Fruit fly (Drosophila melanogaster) whole organism, embryonic: ENCODE data around the gene Oct-TyrR.

Experiments used
- BEAF-32 ChIP-seq: fragments of 200-800 bp; sonication (Bioruptor generic); optimal IDR thresholded peaks from 3 replicates; lab custom pipeline; 2017; ENCODE audit warnings: missing biosample characterization, missing genetic modification characterization, mild to moderate bottlenecking, moderate library complexity, missing genetic modification reagents
- CG11398 ChIP-seq: fragments of 200-800 bp; sonication (Bioruptor generic); optimal IDR thresholded peaks from 2 replicates; lab custom pipeline; 2016; ENCODE audit warnings: missing biosample characterization, missing genetic modification characterization
- CG14860 ChIP-seq: fragments of 200-800 bp; sonication (Bioruptor generic); IDR thresholded peaks from 3 replicates; pipeline ENCODE4 v1.3.6; 2022; ENCODE audit warnings: missing biosample characterization, missing genetic modification characterization; ENCODE audit not compliant: partially characterized antibody
- CG15514 ChIP-seq: fragments of 200-800 bp; sonication (Bioruptor generic); optimal IDR thresholded peaks from 3 replicates; lab custom pipeline; 2017; ENCODE audit warnings: missing biosample characterization, missing genetic modification characterization, mild to moderate bottlenecking, moderate library complexity, missing genetic modification reagents
- CG16813 ChIP-seq: fragments of 200-800 bp; sonication (Bioruptor generic); IDR thresholded peaks from 3 replicates; pipeline ENCODE4 v1.3.6; 2022; ENCODE audit warnings: missing biosample characterization, missing genetic modification characterization; ENCODE audit not compliant: partially characterized antibody
- CG17359 ChIP-seq: fragments of 200-800 bp; sonication (Bioruptor generic); optimal IDR thresholded peaks from 3 replicates; lab custom pipeline; 2018; ENCODE audit warnings: missing biosample characterization, mild to moderate bottlenecking, missing genetic modification characterization, moderate library complexity
- CG18011 ChIP-seq: fragments of 200-800 bp; sonication (Bioruptor generic); optimal IDR thresholded peaks from 2 replicates; lab custom pipeline; 2017; ENCODE audit warnings: missing biosample characterization, missing genetic modification characterization, mild to moderate bottlenecking, moderate library complexity, missing genotype
- CG2116 ChIP-seq: fragments of 200-800 bp; sonication (Bioruptor generic); optimal IDR thresholded peaks from 3 replicates; lab custom pipeline; 2018; ENCODE audit warnings: missing biosample characterization, mild to moderate bottlenecking, missing genetic modification characterization
- CG2120 ChIP-seq: fragments of 200-800 bp; sonication (Bioruptor generic); optimal IDR thresholded peaks from 3 replicates; lab custom pipeline; 2016; ENCODE audit warnings: missing biosample characterization, missing genetic modification characterization
- CG34376 ChIP-seq: fragments of 200-800 bp; sonication (Bioruptor generic); optimal IDR thresholded peaks from 2 replicates; lab custom pipeline; 2018; ENCODE audit warnings: missing biosample characterization, mild to moderate bottlenecking, missing genetic modification characterization
- CG4617 ChIP-seq: fragments of 200-800 bp; sonication (Bioruptor generic); optimal IDR thresholded peaks from 3 replicates; lab custom pipeline; 2016; ENCODE audit warnings: missing biosample characterization, missing genetic modification characterization, borderline replicate concordance
- CG5953 ChIP-seq: fragments of 200-800 bp; sonication (Bioruptor generic); IDR thresholded peaks from 2 replicates; pipeline ENCODE4 v1.3.6; 2022; ENCODE audit warnings: missing biosample characterization, missing genetic modification characterization
- CG6791 ChIP-seq: fragments of 200-800 bp; sonication (Bioruptor generic); IDR thresholded peaks from 3 replicates; pipeline ENCODE4 v1.3.6; 2022; ENCODE audit warnings: missing biosample characterization, missing genetic modification characterization; ENCODE audit not compliant: partially characterized antibody
- CG8290 ChIP-seq, 3 experiments: fragments of 200-800 bp; sonication (Bioruptor generic); optimal IDR thresholded peaks; 2 replicates each; lab custom pipeline; 2016 to 2019; ENCODE audit warnings: missing biosample characterization in 3 of 3, missing genetic modification characterization in 3 of 3, mild to moderate bottlenecking in 2 of 3, moderate library complexity in 1 of 3
- CG8924 ChIP-seq: fragments of 200-800 bp; optimal IDR thresholded peaks from 3 replicates; lab custom pipeline; 2019; ENCODE audit warnings: missing biosample characterization, mild to moderate bottlenecking, missing genetic modification characterization, moderate library complexity
- CTCF ChIP-seq: fragments of 200-800 bp; sonication (Bioruptor generic); optimal IDR thresholded peaks from 2 replicates; lab custom pipeline; 2017; ENCODE audit warnings: missing biosample characterization, mild to moderate bottlenecking, missing genetic modification characterization, moderate library complexity
- Chrac-16 ChIP-seq: fragments of 200-800 bp; sonication (Bioruptor generic); optimal IDR thresholded peaks from 3 replicates; lab custom pipeline; 2016; ENCODE audit warnings: missing biosample characterization, missing genetic modification characterization
- CoRest ChIP-seq: fragments of 200-800 bp; sonication (Bioruptor generic); optimal IDR thresholded peaks from 3 replicates; lab custom pipeline; 2018; ENCODE audit warnings: missing biosample characterization, mild to moderate bottlenecking, missing genetic modification characterization, moderate library complexity
- Dref ChIP-seq: fragments of 200-800 bp; sonication (Bioruptor generic); IDR thresholded peaks from 2 replicates; pipeline ENCODE4 v1.3.6; 2022; ENCODE audit warnings: missing biosample characterization, missing genetic modification characterization
- E2f2 ChIP-seq: fragments of 200-800 bp; sonication (Bioruptor generic); IDR thresholded peaks from 2 replicates; pipeline ENCODE4 v1.3.6; 2022; ENCODE audit warnings: missing biosample characterization, missing genetic modification characterization
- Eip74EF ChIP-seq, 2 experiments: fragments of 200-800 bp in 1 of 2; fragments of >200 bp in 1 of 2; sonication (Bioruptor generic) in 1 of 2; optimal IDR thresholded peaks; 2 replicates each; lab custom pipeline; 2017 to 2019; ENCODE audit warnings: missing biosample characterization in 2 of 2, missing genetic modification characterization in 2 of 2, mild to moderate bottlenecking in 1 of 2, moderate library complexity in 1 of 2
- Gug ChIP-seq: fragments of 200-800 bp; sonication (Bioruptor generic); IDR thresholded peaks from 4 replicates; pipeline ENCODE4 v1.3.6; 2022; ENCODE audit warnings: missing biosample characterization, missing genetic modification characterization
- HLH3B ChIP-seq: fragments of 200-800 bp; sonication (Bioruptor generic); IDR thresholded peaks from 2 replicates; pipeline ENCODE4 v1.3.6; 2022; ENCODE audit warnings: missing biosample characterization, missing genetic modification characterization
- HLH4C ChIP-seq: fragments of 200-800 bp; sonication (Bioruptor generic); IDR thresholded peaks from 3 replicates; pipeline ENCODE4 v1.3.6; 2022; ENCODE audit warnings: missing biosample characterization, missing genetic modification characterization; ENCODE audit not compliant: partially characterized antibody
- Hr39 ChIP-seq: fragments of >200 bp; optimal IDR thresholded peaks from 2 replicates; lab custom pipeline; 2017
- Lhr ChIP-seq: fragments of 200-800 bp; sonication (Bioruptor generic); optimal IDR thresholded peaks from 3 replicates; lab custom pipeline; 2017; ENCODE audit warnings: mild to moderate bottlenecking, missing biosample characterization, missing genetic modification reagents, missing genetic modification characterization
- Optix ChIP-seq: fragments of 200-800 bp; sonication (Bioruptor generic); IDR thresholded peaks from 3 replicates; pipeline ENCODE4 v1.3.6; 2022; ENCODE audit warnings: missing biosample characterization, missing genetic modification characterization
- Scr ChIP-seq: fragments of 200-800 bp; sonication (Bioruptor generic); IDR thresholded peaks from 2 replicates; pipeline ENCODE4 v1.3.6; 2022; ENCODE audit warnings: missing biosample characterization, missing genetic modification characterization; ENCODE audit not compliant: partially characterized antibody
- ato ChIP-seq: fragments of 200-800 bp; sonication (Bioruptor generic); IDR thresholded peaks from 2 replicates; pipeline ENCODE4 v1.3.6; 2022; ENCODE audit warnings: missing biosample characterization, missing genetic modification characterization; ENCODE audit not compliant: partially characterized antibody
- cad ChIP-seq: fragments of >200 bp; optimal IDR thresholded peaks from 2 replicates; lab custom pipeline; 2017; ENCODE audit warnings: missing biosample characterization, missing genetic modification characterization
- cato ChIP-seq: fragments of 200-800 bp; sonication (Bioruptor generic); optimal IDR thresholded peaks from 2 replicates; lab custom pipeline; 2016; ENCODE audit warnings: missing biosample characterization, missing genetic modification characterization, borderline replicate concordance
- dmrt11E ChIP-seq: fragments of 200-800 bp; sonication (Bioruptor generic); optimal IDR thresholded peaks from 3 replicates; lab custom pipeline; 2018; ENCODE audit warnings: missing biosample characterization, mild to moderate bottlenecking, missing genetic modification characterization, moderate library complexity
- ems ChIP-seq: fragments of 200-800 bp; sonication (Bioruptor generic); optimal IDR thresholded peaks from 3 replicates; lab custom pipeline; 2016; ENCODE audit warnings: missing biosample characterization, missing genetic modification characterization
- eve ChIP-seq, 2 experiments: fragments of >200 bp; optimal IDR thresholded peaks; 2 replicates each; lab custom pipeline; 2017; ENCODE audit warnings: missing biosample characterization in 2 of 2, missing genetic modification characterization in 2 of 2
- fd64A ChIP-seq: fragments of 200-800 bp; sonication (Bioruptor generic); optimal IDR thresholded peaks from 3 replicates; lab custom pipeline; 2018; ENCODE audit warnings: missing biosample characterization, mild to moderate bottlenecking, missing genetic modification characterization
- hb ChIP-seq: fragments of 200-800 bp; sonication (Bioruptor generic); IDR thresholded peaks from 3 replicates; pipeline ENCODE4 v1.3.6; 2022; ENCODE audit warnings: missing biosample characterization, missing genetic modification characterization; ENCODE audit not compliant: partially characterized antibody
- lilli ChIP-seq: fragments of 200-800 bp; sonication (Bioruptor generic); optimal IDR thresholded peaks from 3 replicates; lab custom pipeline; 2016; ENCODE audit warnings: missing biosample characterization, missing genetic modification characterization
- mirr ChIP-seq: fragments of 200-800 bp; sonication (Bioruptor generic); optimal IDR thresholded peaks from 3 replicates; lab custom pipeline; 2018; ENCODE audit warnings: missing biosample characterization, mild to moderate bottlenecking, missing genetic modification characterization
- mld ChIP-seq: fragments of 200-800 bp; sonication (Bioruptor generic); IDR thresholded peaks from 3 replicates; pipeline ENCODE4 v1.3.6; 2022; ENCODE audit warnings: missing biosample characterization, missing genetic modification characterization; ENCODE audit not compliant: partially characterized antibody
- nerfin-2 ChIP-seq: fragments of 200-800 bp; sonication (Bioruptor generic); IDR thresholded peaks from 2 replicates; pipeline ENCODE4 v1.3.6; 2022; ENCODE audit warnings: missing biosample characterization, missing genetic modification characterization; ENCODE audit not compliant: partially characterized antibody
- pita ChIP-seq: fragments of 200-800 bp; sonication (Bioruptor generic); optimal IDR thresholded peaks from 2 replicates; lab custom pipeline; 2017; ENCODE audit warnings: missing biosample characterization, mild to moderate bottlenecking, missing genetic modification characterization
- psq ChIP-seq: fragments of 200-800 bp; sonication (Bioruptor generic); optimal IDR thresholded peaks from 2 replicates; lab custom pipeline; 2017; ENCODE audit warnings: missing biosample characterization, missing genetic modification characterization
- pzg ChIP-seq: fragments of 200-800 bp; sonication (Bioruptor generic); optimal IDR thresholded peaks from 3 replicates; lab custom pipeline; 2018; ENCODE audit warnings: missing biosample characterization, mild to moderate bottlenecking, missing genetic modification characterization, moderate library complexity
- slp2 ChIP-seq: fragments of 200-800 bp; sonication (Bioruptor generic); optimal IDR thresholded peaks from 2 replicates; lab custom pipeline; 2016; ENCODE audit warnings: missing biosample characterization, missing genetic modification characterization
- sna ChIP-seq: fragments of 200-800 bp; sonication (Bioruptor generic); IDR thresholded peaks from 2 replicates; pipeline ENCODE4 v1.3.6; 2022; ENCODE audit warnings: missing biosample characterization, missing genetic modification characterization; ENCODE audit not compliant: partially characterized antibody
- usp ChIP-seq: fragments of >200 bp; optimal IDR thresholded peaks from 2 replicates; lab custom pipeline; 2017; ENCODE audit warnings: missing biosample characterization, missing genetic modification characterization
- vnd ChIP-seq: fragments of 200-800 bp; sonication (Bioruptor generic); IDR thresholded peaks from 3 replicates; pipeline ENCODE4 v1.3.6; 2022; ENCODE audit warnings: missing biosample characterization, missing genetic modification characterization; ENCODE audit not compliant: partially characterized antibody
- zen2 ChIP-seq: fragments of 200-800 bp; sonication (Bioruptor generic); IDR thresholded peaks from 3 replicates; pipeline ENCODE4 v1.3.6; 2022; ENCODE audit warnings: missing biosample characterization, missing genetic modification characterization; ENCODE audit not compliant: partially characterized antibody

Oct-TyrR gene

DNA sequence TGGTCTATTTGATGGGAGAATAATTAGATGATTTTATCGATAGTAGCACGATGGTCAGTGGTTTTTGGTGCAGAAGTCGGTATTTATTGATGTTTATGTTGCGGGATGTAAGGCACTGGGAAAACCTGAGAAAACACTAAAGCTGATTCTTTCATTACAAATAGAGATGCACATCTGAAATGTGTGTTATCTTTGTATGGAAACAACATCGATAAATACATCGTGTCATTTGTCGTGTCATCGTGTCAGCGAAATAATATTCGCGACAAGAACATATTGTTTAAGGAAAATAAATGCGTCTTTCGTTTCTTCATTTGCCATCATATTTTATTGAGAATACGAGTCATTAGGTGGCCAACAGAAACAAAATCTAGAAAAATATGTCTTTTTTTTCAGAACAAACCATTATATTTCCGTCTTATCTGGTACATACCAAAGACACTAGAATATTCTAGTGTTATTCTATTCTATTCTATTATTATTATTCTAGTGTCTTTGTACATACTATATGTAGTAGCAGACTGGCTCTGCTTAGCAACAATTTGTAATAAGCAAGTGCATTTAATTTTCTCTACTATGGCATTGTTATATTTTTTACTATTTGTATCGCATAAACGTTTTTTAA, 39.7 kb downstream of the Oct-TyrR start, which contains the start of gene CG7133 (continued):
- TF ChIP-seq HLH3B (GFP tag; lab: Robert Waterston, UW) (no peak), eve (GFP tag; optimal IDR thresholded peaks at IDR 0.05; lab: Kevin White, UChicago) (no peak), CG2116 (GFP tag; lab: Kevin White, UChicago) (peak; percentile 43), CG8290 (GFP tag; optimal IDR thresholded peaks at IDR 0.05; lab: Kevin White, UChicago) (no peak), CG8290 (tag; optimal IDR thresholded peaks at IDR 0.05; lab: Kevin White, UChicago) (peak in 1 of 2 experiments; percentile 58), sna (peak; percentile 90), CG16813 (peak; percentile 85), CG4617 (GFP tag; lab: Kevin White, UChicago) (peak; percentile 24), nerfin-2 (peak; percentile 50), cato (GFP tag; lab: Kevin White, UChicago) (no peak), Chrac-16 (GFP tag; lab: Kevin White, UChicago) (no peak), Lhr (GFP tag; lab: Kevin White, UChicago) (no peak), CoRest (tag; lab: Kevin White, UChicago) (peak; percentile 8), CG8924 (tag; lab: Kevin White, UChicago) (peak; percentile 4), CG15514 (GFP tag; lab: Kevin White, UChicago) (peak; percentile 34), CG11398 (no peak), Eip74EF (GFP tag; optimal IDR thresholded peaks at IDR 0.05; lab: Kevin White, UChicago) (no peak), CG17359 (tag; lab: Kevin White, UChicago) (no peak), BEAF-32 (peak; percentile 85), lilli (GFP tag; lab: Kevin White, UChicago) (peak; percentile 22), CG2120 (GFP tag; lab: Kevin White, UChicago) (no peak), usp (GFP tag; lab: Kevin White, UChicago) (no peak), Hr39 (lab: Kevin White, UChicago) (no peak), mirr (GFP tag; lab: Kevin White, UChicago) (peak; percentile 57), CG6791 (GFP tag; lab: Robert Waterston, UW) (peak; percentile 88), E2f2 (GFP tag; lab: Robert Waterston, UW) (peak; percentile 45; the same call in 1 of the 2 replicates), psq (GFP tag; lab: Kevin White, UChicago) (no peak), fd64A (GFP tag; lab: Kevin White, UChicago) (no peak), ems (no peak), Gug (GFP tag; lab: Robert Waterston, UW) (peak; percentile 19; the same call in 1 of the 4 replicates), Optix (GFP tag; lab: Robert Waterston, UW) (no peak), vnd (GFP tag; lab: Robert Waterston, UW) (peak; percentile 88), Dref (peak; percentile 70), ato (peak; percentile 74), HLH4C (GFP tag; lab: Robert Waterston, UW) (peak; percentile 82), hb (GFP tag; lab: Robert Waterston, UW) (peak; percentile 86), dmrt11E (tag; lab: Kevin White, UChicago) (no peak), CG18011 (no peak), CTCF (GFP tag; lab: Kevin White, UChicago) (no peak), zen2 (GFP tag; lab: Robert Waterston, UW) (peak; percentile 91), mld (GFP tag; lab: Robert Waterston, UW) (peak; percentile 79), pita (GFP tag; lab: Kevin White, UChicago) (no peak), cad (GFP tag; lab: Kevin White, UChicago) (no peak), pzg (GFP tag; lab: Kevin White, UChicago) (peak; percentile 56), CG5953 (GFP tag; lab: Robert Waterston, UW) (no peak), slp2 (no peak), Scr (GFP tag; lab: Robert Waterston, UW) (peak; percentile 92), CG14860 (GFP tag; lab: Robert Waterston, UW) (peak; percentile 89), CG34376 (GFP tag; lab: Kevin White, UChicago) (peak; percentile 35)
